Fruit fly (Drosophila melanogaster) whole organism: ENCODE data around the gene Grip75.

Experiments
- EcR ChIP-seq, 2 experiments: fragments of >200 bp; optimal IDR thresholded peaks; 2 replicates each; lab custom pipeline; 2017; ENCODE audit warnings: missing biosample characterization in 2 of 2, missing genetic modification characterization in 2 of 2, missing genetic modification reagents in 2 of 2
- pan ChIP-seq: fragments of >200 bp; optimal IDR thresholded peaks from 2 replicates; lab custom pipeline; 2017

DNA sequence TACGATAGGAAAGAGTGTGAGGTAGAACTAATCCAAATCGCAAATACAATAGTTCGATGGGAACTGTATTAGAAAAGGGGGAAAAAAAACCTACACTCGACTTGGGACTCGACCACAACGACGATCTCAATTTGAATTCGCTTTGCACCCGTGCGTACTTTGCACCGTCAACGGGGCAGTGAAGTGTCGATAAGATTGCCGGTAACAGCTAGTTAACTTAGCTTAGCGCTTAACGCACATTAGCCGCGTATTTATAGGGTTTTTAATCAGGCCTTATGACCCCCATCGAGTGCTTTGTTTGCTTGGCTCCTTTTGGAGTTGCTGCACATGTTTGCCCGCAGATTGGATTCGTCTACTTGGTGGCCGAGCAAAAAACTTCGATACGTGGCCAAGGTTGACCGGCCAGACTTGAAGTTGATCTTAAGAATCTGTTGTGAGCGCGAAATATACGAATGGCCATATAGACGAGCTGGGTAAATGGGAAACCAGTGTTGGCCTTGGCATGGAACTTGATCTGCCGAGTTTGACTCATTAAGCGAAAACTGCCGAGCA, 31.6 kb downstream of the Grip75 start:
- TF ChIP-seq EcR (GFP tag; optimal IDR thresholded peaks at IDR 0.05; lab: Kevin White, UChicago) (no peak), pan (lab: Kevin White, UChicago) (no peak)
